Worm (Caenorhabditis elegans): ENCODE data around the gene acbp-6.

The acbp-6 gene

ce11 chrII:11973632-11974031 lies at the start of gene acbp-6:
acbp-6 (minus strand) TSS chrII:11973732.
- TF ChIP-seq tbx-11 (GFP tag; IDR thresholded peaks at IDR 0.05) (no peak), ets-7 (tag; optimal IDR thresholded peaks at IDR 0.05) (no peak), F13C5.2 (tag; optimal IDR thresholded peaks at IDR 0.05) (no peak), hmg-4 (GFP tag; optimal IDR thresholded peaks at IDR 0.05) (no peak), B0310.2 (tag; optimal IDR thresholded peaks at IDR 0.05) (no peak), hmbx-1 (tag; optimal IDR thresholded peaks at IDR 0.05) (no peak)

DNA sequence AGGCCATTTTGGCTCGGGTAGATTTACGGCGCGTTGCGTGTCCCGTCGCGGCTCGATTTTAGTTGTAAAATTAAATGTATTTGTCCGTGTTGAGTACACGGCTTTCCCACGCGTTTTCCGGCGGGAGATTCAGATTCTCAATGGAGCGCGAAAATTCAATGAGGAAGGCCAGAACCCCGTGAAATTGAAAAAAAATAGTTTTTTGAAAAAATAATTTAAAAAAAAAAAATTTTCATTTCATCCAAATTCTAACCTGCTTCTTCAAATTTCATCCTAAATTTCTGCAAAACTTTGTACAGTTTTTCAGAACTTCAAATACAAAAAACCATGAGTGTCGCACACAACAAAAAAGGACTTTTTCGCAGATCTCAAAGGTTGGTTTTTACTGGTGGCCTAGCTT lies 35.2 kb upstream of the acbp-6 start, which contains the start of gene glb-29:
Gene glb-29 (plus strand): TSS at position 301 of the 400 bp plus-strand sequence.
- TF ChIP-seq ceh-13 (GFP tag; optimal IDR thresholded peaks at IDR 0.05) = no peak
- TF ChIP-seq hmg-4 (GFP tag; optimal IDR thresholded peaks at IDR 0.05) = no peak
- TF ChIP-seq ets-7 (tag; optimal IDR thresholded peaks at IDR 0.05) = no peak
- TF ChIP-seq flt-1 (GFP tag; IDR thresholded peaks at IDR 0.05) = no peak
- no peak for TF ChIP-seq tra-4 (tag; optimal IDR thresholded peaks at IDR 0.05)
- no peak for TF ChIP-seq pes-1 (GFP tag; IDR thresholded peaks at IDR 0.05)
- TF ChIP-seq hnd-1 (tag; optimal IDR thresholded peaks at IDR 0.05) = no peak
- TF ChIP-seq tbx-11 (GFP tag; IDR thresholded peaks at IDR 0.05) = no peak
- no peak for TF ChIP-seq ceh-36 (tag; optimal IDR thresholded peaks at IDR 0.05)
- TF ChIP-seq hmbx-1 (tag; optimal IDR thresholded peaks at IDR 0.05) = no peak
- no peak for TF ChIP-seq ama-1 (optimal IDR thresholded peaks at IDR 0.05)
- TF ChIP-seq F13C5.2 (tag; optimal IDR thresholded peaks at IDR 0.05) = no peak
- no peak for TF ChIP-seq scrt-1 (GFP tag; IDR thresholded peaks at IDR 0.05)
- TF ChIP-seq tbx-37 (GFP tag; conservative IDR thresholded peaks at IDR 0.05) = no peak
- no peak for TF ChIP-seq sea-1 (GFP tag; conservative IDR thresholded peaks at IDR 0.05)
- no peak for TF ChIP-seq aly-1 (tag; optimal IDR thresholded peaks at IDR 0.05)

- TF ChIP-seq ceh-13 (GFP tag; optimal IDR thresholded peaks at IDR 0.05) (no peak), F13C5.2 (tag; optimal IDR thresholded peaks at IDR 0.05) (no peak), tbx-11 (GFP tag; IDR thresholded peaks at IDR 0.05) (no peak), B0310.2 (tag; optimal IDR thresholded peaks at IDR 0.05) (no peak)
These were observed 33.1 kb upstream of the acbp-6 start, which contains the start of gene mcm-2 for ce11 chrII:12006575-12007098. mcm-2 (minus strand) TSS chrII:12006625.

ce11 chrII:12005981-12006380 lies 32.4 kb upstream of the acbp-6 start:
- no peak for TF ChIP-seq tbx-37 (GFP tag; conservative IDR thresholded peaks at IDR 0.05)
- TF ChIP-seq hmbx-1 (tag; optimal IDR thresholded peaks at IDR 0.05) = no peak
- TF ChIP-seq B0310.2 (tag; optimal IDR thresholded peaks at IDR 0.05) = no peak
- TF ChIP-seq aly-1 (tag; optimal IDR thresholded peaks at IDR 0.05) = no peak
- no peak for TF ChIP-seq scrt-1 (GFP tag; IDR thresholded peaks at IDR 0.05)
- no peak for TF ChIP-seq sea-1 (GFP tag; conservative IDR thresholded peaks at IDR 0.05)
- no peak for TF ChIP-seq ceh-36 (tag; optimal IDR thresholded peaks at IDR 0.05)
- no peak for TF ChIP-seq pes-1 (GFP tag; IDR thresholded peaks at IDR 0.05)
- no peak for TF ChIP-seq flt-1 (GFP tag; IDR thresholded peaks at IDR 0.05)
- TF ChIP-seq hnd-1 (tag; optimal IDR thresholded peaks at IDR 0.05) = no peak
- no peak for TF ChIP-seq tbx-11 (GFP tag; IDR thresholded peaks at IDR 0.05)
- TF ChIP-seq hmg-4 (GFP tag; optimal IDR thresholded peaks at IDR 0.05) = no peak

ce11 chrII:11998903-11999302 lies 25.4 kb upstream of the acbp-6 start, which contains the start of gene Y17G7B.23:
Y17G7B.23 (plus strand) TSS chrII:11999203.
- TF ChIP-seq tbx-37 (GFP tag; conservative IDR thresholded peaks at IDR 0.05) (no peak), flt-1 (GFP tag; IDR thresholded peaks at IDR 0.05) (no peak), ama-1 (optimal IDR thresholded peaks at IDR 0.05) (no peak)

DNA sequence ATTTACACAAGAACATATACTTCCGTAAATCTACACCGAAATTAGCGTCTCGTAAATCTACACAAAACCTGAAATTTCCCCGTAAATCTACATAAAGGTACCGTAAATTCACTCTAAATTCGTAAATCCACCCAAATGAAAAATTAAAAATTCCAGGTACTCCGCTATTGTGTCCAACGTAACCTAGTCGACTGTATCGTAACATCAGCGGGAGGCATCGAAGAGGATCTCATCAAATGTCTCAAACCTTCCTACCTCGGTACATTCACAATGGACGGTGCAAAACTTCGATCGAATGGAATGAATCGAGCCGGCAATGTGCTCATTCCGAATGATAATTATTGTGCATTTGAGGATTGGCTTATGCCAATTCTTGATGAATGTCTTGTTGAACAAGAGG lies 21.4 kb upstream of the acbp-6 start:
- TF ChIP-seq tbx-11 (GFP tag; IDR thresholded peaks at IDR 0.05) = no peak
- no peak for TF ChIP-seq flt-1 (GFP tag; IDR thresholded peaks at IDR 0.05)
- no peak for TF ChIP-seq tra-4 (tag; optimal IDR thresholded peaks at IDR 0.05)
- TF ChIP-seq ets-7 (tag; optimal IDR thresholded peaks at IDR 0.05) = no peak
- no peak for TF ChIP-seq aly-1 (tag; optimal IDR thresholded peaks at IDR 0.05)
- no peak for TF ChIP-seq hnd-1 (tag; optimal IDR thresholded peaks at IDR 0.05)
- TF ChIP-seq B0310.2 (tag; optimal IDR thresholded peaks at IDR 0.05) = no peak
- TF ChIP-seq F13C5.2 (tag; optimal IDR thresholded peaks at IDR 0.05) = no peak
- no peak for TF ChIP-seq hmbx-1 (tag; optimal IDR thresholded peaks at IDR 0.05)
- no peak for TF ChIP-seq ama-1 (optimal IDR thresholded peaks at IDR 0.05)
- TF ChIP-seq ceh-13 (GFP tag; optimal IDR thresholded peaks at IDR 0.05) = no peak
- no peak for TF ChIP-seq pes-1 (GFP tag; IDR thresholded peaks at IDR 0.05)
- TF ChIP-seq hmg-4 (GFP tag; optimal IDR thresholded peaks at IDR 0.05) = no peak

DNA sequence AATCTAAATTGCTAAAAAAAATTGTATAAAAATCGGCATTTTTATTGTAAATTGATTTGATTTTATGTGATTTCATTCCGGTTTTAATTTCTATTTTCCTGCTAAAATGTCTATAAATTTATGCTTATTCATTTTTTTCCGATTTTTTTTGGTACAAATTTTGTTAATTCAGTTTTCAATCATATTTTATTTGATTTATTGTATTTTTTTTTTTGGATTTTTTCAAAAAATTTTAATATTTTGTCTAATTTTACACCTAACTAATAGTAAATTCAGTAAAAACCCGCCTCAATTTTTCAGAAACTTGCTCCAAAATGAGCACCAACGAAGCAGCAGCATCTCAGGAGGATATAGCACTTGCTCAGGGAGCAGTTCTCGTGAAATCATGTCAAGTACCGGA lies 19.2 kb upstream of the acbp-6 start, which contains the start of gene dhps-1:
Gene dhps-1 (plus strand): TSS at position 301 of the 400 bp plus-strand sequence.
- TF ChIP-seq aly-1 (tag; optimal IDR thresholded peaks at IDR 0.05) (no peak), tbx-37 (GFP tag; conservative IDR thresholded peaks at IDR 0.05) (no peak), hmbx-1 (tag; optimal IDR thresholded peaks at IDR 0.05) (no peak), F13C5.2 (tag; optimal IDR thresholded peaks at IDR 0.05) (no peak), hnd-1 (tag; optimal IDR thresholded peaks at IDR 0.05) (no peak), ceh-13 (GFP tag; optimal IDR thresholded peaks at IDR 0.05) (no peak), scrt-1 (GFP tag; IDR thresholded peaks at IDR 0.05) (no peak)

- TF ChIP-seq ama-1 (optimal IDR thresholded peaks at IDR 0.05) (peak; percentile 37), hmg-4 (GFP tag; optimal IDR thresholded peaks at IDR 0.05) (no peak)
These were observed 15.2 kb upstream of the acbp-6 start, which contains the start of gene Y17G7B.3 for ce11 chrII:11988724-11989123. Y17G7B.3 (plus strand) TSS chrII:11989024.

DNA sequence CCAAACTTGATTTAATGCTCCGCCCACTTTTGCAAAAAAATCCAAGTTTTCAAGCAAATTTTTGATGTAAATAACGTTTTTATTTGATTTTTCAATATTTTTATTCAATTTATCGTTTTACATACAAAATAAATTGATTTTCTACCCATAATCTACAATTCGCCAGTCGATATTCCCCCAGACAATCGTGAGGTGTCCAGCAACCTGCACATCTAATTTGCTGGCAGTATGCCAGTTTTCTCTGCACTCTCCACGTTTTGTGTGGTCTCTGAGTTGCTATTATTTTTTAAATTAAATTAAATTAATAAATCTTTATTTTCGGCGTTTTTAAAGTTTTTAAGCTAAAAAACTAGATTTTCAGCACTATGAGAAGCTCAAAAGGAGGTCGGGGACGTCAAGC lies 6.6 kb upstream of the acbp-6 start:
- TF ChIP-seq hmbx-1 (tag; optimal IDR thresholded peaks at IDR 0.05) (no peak), F13C5.2 (tag; optimal IDR thresholded peaks at IDR 0.05) (peak; percentile 62), pes-1 (GFP tag; IDR thresholded peaks at IDR 0.05) (0 out of 2 replicates have a peak, but pooled peaks have one; percentile 41), tbx-37 (GFP tag; conservative IDR thresholded peaks at IDR 0.05) (0 out of 2 replicates have a peak, but pooled peaks have one; percentile 35)
